Worm (Caenorhabditis elegans): Measurements from ENCODE around the gene F13H10.8.

The F13H10.8 gene

ce11 chrIV:10975968-10976367 lies 44.3 kb upstream of the F13H10.8 start (continued):
- TF ChIP-seq mdl-1 (tag; optimal IDR thresholded peaks at IDR 0.05) (peak in 1 of 2 experiments; percentile 69), rnt-1 (tag; optimal IDR thresholded peaks at IDR 0.05) (peak; percentile 47), blmp-1 (tag; optimal IDR thresholded peaks at IDR 0.05) (peak; percentile 69), nhr-47 (tag; optimal IDR thresholded peaks at IDR 0.05) (peak; percentile 48), unc-130 (tag; optimal IDR thresholded peaks at IDR 0.05) (no peak), xbp-1 (tag; optimal IDR thresholded peaks at IDR 0.05) (peak; percentile 14)

DNA sequence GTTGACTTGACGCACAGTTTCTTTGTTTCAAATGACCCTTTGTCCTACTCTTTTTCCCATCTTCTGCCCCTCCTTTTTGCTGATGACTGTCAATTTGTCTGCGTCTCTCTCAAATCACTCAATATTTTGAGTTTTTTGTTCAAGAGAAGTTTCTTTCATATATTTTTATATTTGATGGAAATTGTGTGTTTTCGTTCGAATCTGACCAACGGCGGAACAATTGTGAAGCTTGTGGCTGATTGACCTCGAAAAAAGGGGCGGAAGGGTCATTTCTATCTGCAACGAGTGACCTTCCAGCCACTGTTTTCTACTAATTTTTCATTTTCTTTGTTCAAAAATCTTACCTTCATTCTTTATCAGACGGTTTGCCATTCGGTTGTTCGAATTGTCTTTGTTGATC lies 41.7 kb upstream of the F13H10.8 start:
- TF ChIP-seq irx-1 (tag; optimal IDR thresholded peaks at IDR 0.05) (no peak), lin-14 (GFP tag; optimal IDR thresholded peaks at IDR 0.05) (peak; percentile 15)

DNA sequence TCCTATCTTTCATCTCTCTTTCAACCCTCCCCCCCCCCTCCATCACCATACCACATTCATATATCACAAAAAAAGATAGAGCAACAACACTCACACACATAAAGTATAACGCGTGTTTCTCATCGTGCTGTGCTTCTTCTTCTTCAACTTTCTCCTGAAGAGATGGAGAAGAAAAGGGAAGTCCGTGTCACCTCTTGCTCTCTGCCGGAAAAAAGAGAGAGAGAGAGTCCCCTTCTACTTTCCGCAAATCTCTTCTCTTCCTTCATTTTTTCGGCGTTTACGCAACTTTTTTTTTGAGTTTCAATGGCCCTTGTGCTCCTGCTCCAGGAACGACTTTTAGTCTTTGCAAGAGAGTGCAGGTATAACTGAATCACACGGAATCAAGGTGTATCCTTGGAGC lies 40.6 kb upstream of the F13H10.8 start:
- TF ChIP-seq ceh-82 (tag; optimal IDR thresholded peaks at IDR 0.05): peak in 1 of 3 experiments; percentile 26
- no peak for TF ChIP-seq vab-15 (tag; optimal IDR thresholded peaks at IDR 0.05)
- TF ChIP-seq swsn-7 (tag; optimal IDR thresholded peaks at IDR 0.05): peak; percentile 8
- no peak for TF ChIP-seq sup-37 (GFP tag; optimal IDR thresholded peaks at IDR 0.05)
- no peak for TF ChIP-seq nhr-77 (tag; optimal IDR thresholded peaks at IDR 0.05)
- TF ChIP-seq pag-3 (tag; optimal IDR thresholded peaks at IDR 0.05; ENCODE audit: borderline replicate concordance, insufficient read depth): no peak
- TF ChIP-seq lin-15B (tag; optimal IDR thresholded peaks at IDR 0.05): no peak
- TF ChIP-seq efl-1 (optimal IDR thresholded peaks at IDR 0.05): no peak
- TF ChIP-seq efl-1 (GFP tag; optimal IDR thresholded peaks at IDR 0.05 in 1 of 2): peak in 1 of 2 experiments; percentile 31
- TF ChIP-seq fkh-10 (GFP tag; optimal IDR thresholded peaks at IDR 0.05): peak; percentile 88
- TF ChIP-seq nhr-71 (tag; optimal IDR thresholded peaks at IDR 0.05): peak; percentile 27
- TF ChIP-seq rnt-1 (tag; optimal IDR thresholded peaks at IDR 0.05): peak; percentile 43
- no peak for TF ChIP-seq sptf-1 (tag; optimal IDR thresholded peaks at IDR 0.05)
- peak; percentile 12 for TF ChIP-seq snu-23 (GFP tag; optimal IDR thresholded peaks at IDR 0.05)
- no peak for TF ChIP-seq hlh-4 (tag; optimal IDR thresholded peaks at IDR 0.05)
- TF ChIP-seq fkh-8 (tag; optimal IDR thresholded peaks at IDR 0.05): peak; percentile 6
- TF ChIP-seq nhr-85 (tag): no peak
- TF ChIP-seq tlp-1 (tag; optimal IDR thresholded peaks at IDR 0.05): no peak
- TF ChIP-seq dsc-1 (tag; optimal IDR thresholded peaks at IDR 0.05): peak; percentile 11
- no peak for TF ChIP-seq unc-30 (tag; optimal IDR thresholded peaks at IDR 0.05)
- no peak for TF ChIP-seq zip-4 (GFP tag; optimal IDR thresholded peaks at IDR 0.05)
- TF ChIP-seq lin-14 (GFP tag; optimal IDR thresholded peaks at IDR 0.05): peak; percentile 85
- no peak for TF ChIP-seq C16A3.4 (tag; optimal IDR thresholded peaks at IDR 0.05)
- TF ChIP-seq alr-1 (tag; optimal IDR thresholded peaks at IDR 0.05; ENCODE audit: borderline replicate concordance): no peak
- TF ChIP-seq fkh-4 (tag; optimal IDR thresholded peaks at IDR 0.05; ENCODE audit: borderline replicate concordance): no peak
- no peak for TF ChIP-seq ztf-4 (tag; optimal IDR thresholded peaks at IDR 0.05)
- 0 out of 2 replicates have a peak, but pooled peaks have one; percentile 2 for TF ChIP-seq nhr-19 (GFP tag; conservative IDR thresholded peaks at IDR 0.05)
- TF ChIP-seq lsy-2 (tag; optimal IDR thresholded peaks at IDR 0.05): peak in 1 of 2 experiments; percentile 24

ce11 chrIV:10980628-10981027 lies 39.7 kb upstream of the F13H10.8 start:
- TF ChIP-seq swsn-7 (tag; optimal IDR thresholded peaks at IDR 0.05) (no peak), mdl-1 (tag; optimal IDR thresholded peaks at IDR 0.05) (no peak), mef-2 (tag; optimal IDR thresholded peaks at IDR 0.05) (no peak), lir-3 (tag; optimal IDR thresholded peaks at IDR 0.05; ENCODE audit: poor library complexity) (no peak), sup-37 (GFP tag; optimal IDR thresholded peaks at IDR 0.05) (no peak), nhr-47 (tag; optimal IDR thresholded peaks at IDR 0.05) (no peak), nhr-11 (tag; optimal IDR thresholded peaks at IDR 0.05) (no peak), dsc-1 (tag; optimal IDR thresholded peaks at IDR 0.05) (no peak), fkh-4 (tag; optimal IDR thresholded peaks at IDR 0.05; ENCODE audit: borderline replicate concordance) (no peak), isw-1 (GFP tag; IDR thresholded peaks at IDR 0.05) (no peak), snu-23 (GFP tag; optimal IDR thresholded peaks at IDR 0.05) (no peak), ceh-90 (tag; optimal IDR thresholded peaks at IDR 0.05) (no peak), ceh-88 (GFP tag; IDR thresholded peaks at IDR 0.05) (no peak), aly-2 (tag; optimal IDR thresholded peaks at IDR 0.05) (no peak), egl-27 (tag; optimal IDR thresholded peaks at IDR 0.05) (no peak), nhr-28 (tag; optimal IDR thresholded peaks at IDR 0.05) (no peak), ztf-11 (tag; optimal IDR thresholded peaks at IDR 0.05) (no peak), blmp-1 (tag; optimal IDR thresholded peaks at IDR 0.05) (peak; percentile 20), lin-13 (GFP tag; optimal IDR thresholded peaks at IDR 0.05) (no peak), lin-35 (GFP tag; optimal IDR thresholded peaks at IDR 0.05) (peak in 1 of 2 experiments; percentile 49), nhr-84 (tag; optimal IDR thresholded peaks at IDR 0.05) (no peak), nhr-71 (tag; optimal IDR thresholded peaks at IDR 0.05) (no peak), efl-3 (GFP tag; optimal IDR thresholded peaks at IDR 0.05) (no peak), lin-15B (tag; optimal IDR thresholded peaks at IDR 0.05) (no peak)
